Worm (Caenorhabditis elegans): ENCODE results near the gene ccm-2.

The ccm-2 gene

DNA sequence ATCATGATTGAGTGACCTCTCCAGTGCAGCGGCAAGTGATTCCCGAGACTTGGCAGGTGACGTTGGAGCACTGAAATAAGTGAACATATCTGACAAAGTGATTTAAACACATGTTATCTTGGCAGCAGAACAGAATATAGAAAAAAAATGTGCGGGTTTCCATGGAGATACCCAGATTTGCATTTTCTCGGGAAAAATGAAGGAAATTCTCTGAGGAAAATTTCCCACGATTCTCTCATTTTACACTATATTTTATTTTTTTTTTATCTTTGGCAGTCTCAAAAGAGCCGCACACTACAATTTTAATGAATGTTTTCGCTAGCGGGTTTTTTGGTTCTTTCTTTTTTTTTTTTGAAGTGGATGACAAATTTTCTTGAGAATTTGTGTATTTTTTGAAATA is 20.6 kb upstream of the ccm-2 start:
- TF ChIP-seq elt-2 (tag; optimal IDR thresholded peaks at IDR 0.05) (no peak), nhr-232 (tag; optimal IDR thresholded peaks at IDR 0.05) (no peak), hlh-13 (GFP tag; optimal IDR thresholded peaks at IDR 0.05) (no peak), ceh-45 (GFP tag; IDR thresholded peaks at IDR 0.05) (no peak), zip-5 (tag; optimal IDR thresholded peaks at IDR 0.05) (no peak), ceh-24 (tag; optimal IDR thresholded peaks at IDR 0.05) (no peak), K09A11.1 (tag; optimal IDR thresholded peaks at IDR 0.05; ENCODE audit: insufficient read depth) (no peak), unc-86 (tag; optimal IDR thresholded peaks at IDR 0.05) (no peak), ceh-2 (tag; optimal IDR thresholded peaks at IDR 0.05) (no peak)

DNA sequence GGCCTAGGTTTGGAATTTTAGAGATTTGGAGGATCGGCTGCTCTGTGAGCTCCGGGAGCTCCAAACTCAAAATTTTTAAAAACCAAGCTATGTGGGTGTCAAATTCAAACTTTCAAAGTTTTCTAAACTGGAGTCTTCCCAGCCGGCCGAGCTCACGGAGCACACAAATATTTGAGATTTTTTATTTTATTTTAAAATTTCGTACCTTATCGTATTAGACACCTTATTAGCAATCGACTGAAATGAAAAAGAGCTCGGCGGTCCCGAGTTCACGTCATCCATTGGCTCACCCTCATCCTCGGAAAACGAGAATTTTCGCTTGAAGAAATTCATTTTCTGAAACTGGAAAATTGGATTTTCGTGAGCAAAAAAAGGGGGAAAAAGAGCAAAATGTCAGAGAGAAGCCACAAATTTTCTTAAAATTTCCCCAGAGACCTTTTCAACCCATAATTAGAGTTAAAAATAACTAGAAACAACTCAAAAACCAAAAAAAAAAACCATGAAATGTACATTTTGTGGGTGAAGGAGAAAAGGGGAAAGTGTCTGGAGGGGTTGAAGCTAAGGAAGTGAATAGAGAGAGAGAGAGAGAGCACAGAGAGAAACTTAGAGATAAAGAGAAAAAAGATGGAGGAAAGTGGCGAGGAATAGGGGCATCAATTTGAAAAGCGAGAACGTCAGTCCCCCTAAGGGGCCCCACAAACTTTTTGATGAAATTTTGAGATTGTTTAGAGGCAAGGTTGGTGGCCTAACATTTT is 19.5 kb upstream of the ccm-2 start, which contains the start of gene snn-1:
snn-1 (minus strand) TSS at position 355 of the 755 bp plus-strand sequence.
- TF ChIP-seq unc-42 (tag; optimal IDR thresholded peaks at IDR 0.05): peak; percentile 32
- no peak for TF ChIP-seq K09A11.1 (tag; optimal IDR thresholded peaks at IDR 0.05; ENCODE audit: insufficient read depth)
- no peak for TF ChIP-seq fkh-10 (GFP tag; optimal IDR thresholded peaks at IDR 0.05)
- peak; percentile 17 for TF ChIP-seq tbx-2 (tag; optimal IDR thresholded peaks at IDR 0.05)
- TF ChIP-seq ama-1 (optimal IDR thresholded peaks at IDR 0.05): no peak

DNA sequence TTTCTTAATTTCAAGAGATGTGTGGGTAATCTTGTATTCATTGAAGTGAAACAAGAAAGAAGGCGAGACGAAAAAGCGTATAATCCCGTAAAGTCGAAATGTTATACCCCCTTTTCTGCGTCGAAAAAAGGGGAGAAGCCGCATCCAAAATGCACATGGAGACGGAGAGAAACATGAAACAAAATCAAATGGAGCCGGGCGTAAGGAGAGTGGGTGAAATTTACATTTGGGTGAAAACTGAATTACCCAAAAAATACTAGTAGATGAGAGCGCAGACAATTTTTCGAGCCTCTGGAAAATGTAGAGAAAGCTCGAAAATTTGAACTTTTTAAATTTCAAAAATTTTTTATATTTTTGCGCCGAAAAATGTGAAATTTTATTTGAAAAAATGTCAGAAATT is 18.2 kb upstream of the ccm-2 start:
- TF ChIP-seq C38D4.7 (GFP tag; optimal IDR thresholded peaks at IDR 0.05) (no peak), unc-42 (tag; optimal IDR thresholded peaks at IDR 0.05) (peak; percentile 73), ceh-31 (tag; optimal IDR thresholded peaks at IDR 0.05) (peak; percentile 11), pros-1 (tag; optimal IDR thresholded peaks at IDR 0.05) (no peak), ceh-24 (tag; optimal IDR thresholded peaks at IDR 0.05) (no peak)

DNA sequence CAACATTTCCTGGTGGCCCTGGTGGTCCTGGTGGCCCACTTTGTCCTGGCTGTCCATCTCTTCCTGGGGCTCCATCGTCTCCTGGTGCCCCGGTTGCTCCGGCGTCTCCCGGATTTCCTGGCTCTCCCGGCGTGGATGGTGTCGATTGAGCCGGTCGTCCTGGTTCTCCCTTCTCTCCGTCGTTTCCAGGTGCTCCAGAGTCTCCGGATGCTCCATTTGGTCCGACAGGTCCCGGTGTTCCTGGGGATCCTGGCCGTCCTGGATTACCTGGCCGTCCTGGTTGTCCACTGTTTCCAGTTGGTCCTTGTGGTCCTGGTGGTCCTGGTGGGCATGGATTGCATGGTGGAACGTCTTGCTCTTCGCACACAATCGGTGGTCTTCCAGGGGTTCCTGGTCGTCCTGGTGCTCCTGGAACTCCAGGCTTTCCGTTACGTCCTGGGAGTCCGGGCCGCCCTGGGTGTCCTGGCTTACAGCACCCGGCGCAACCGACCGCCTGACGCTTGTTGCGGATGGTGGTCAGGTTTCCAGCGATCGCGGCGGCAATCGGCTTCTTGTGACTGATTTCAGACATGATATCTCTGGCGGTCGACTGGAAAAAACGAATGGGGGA is 15.9 kb upstream of the ccm-2 start:
- TF ChIP-seq dve-1 (tag; optimal IDR thresholded peaks at IDR 0.05): no peak

DNA sequence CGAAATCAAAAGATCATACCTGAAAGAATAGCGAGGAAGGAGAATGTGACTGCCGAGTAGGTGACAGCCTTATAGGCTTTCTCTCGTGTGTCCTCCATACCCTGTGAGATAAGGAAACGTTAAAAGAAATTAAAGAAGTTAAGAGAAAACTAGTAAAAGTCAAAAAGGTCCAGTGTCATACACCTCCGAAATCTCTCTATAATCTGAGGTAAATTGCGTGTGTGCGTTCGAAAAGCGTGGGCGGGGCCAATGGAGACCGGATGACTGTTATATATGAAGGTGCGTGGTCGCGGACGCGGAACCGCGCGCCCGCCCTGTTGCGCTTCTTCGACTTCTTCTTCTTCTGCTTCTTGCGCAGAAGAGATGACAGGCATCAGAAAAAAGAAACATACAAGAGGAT is 14.3 kb upstream of the ccm-2 start, which contains the start of gene col-109:
col-109 (minus strand) TSS at position 101 of the 400 bp plus-strand sequence.
- TF ChIP-seq ztf-16 (tag; optimal IDR thresholded peaks at IDR 0.05) (no peak), madf-2 (tag; optimal IDR thresholded peaks at IDR 0.05) (no peak), nhr-232 (tag; optimal IDR thresholded peaks at IDR 0.05) (no peak), unc-3 (GFP tag; conservative IDR thresholded peaks at IDR 0.05) (no peak), unc-3 (tag; optimal IDR thresholded peaks at IDR 0.05) (no peak), ceh-18 (tag; optimal IDR thresholded peaks at IDR 0.05) (no peak), ceh-31 (tag; optimal IDR thresholded peaks at IDR 0.05) (no peak), elt-2 (tag; optimal IDR thresholded peaks at IDR 0.05) (no peak), pag-3 (tag; optimal IDR thresholded peaks at IDR 0.05; ENCODE audit: borderline replicate concordance) (no peak), sox-2 (GFP tag; IDR thresholded peaks at IDR 0.05) (no peak), pax-1 (tag; optimal IDR thresholded peaks at IDR 0.05) (no peak), hlh-13 (GFP tag; optimal IDR thresholded peaks at IDR 0.05) (no peak), npax-4 (tag; optimal IDR thresholded peaks at IDR 0.05) (no peak), ref-2 (tag; optimal IDR thresholded peaks at IDR 0.05) (no peak), rnt-1 (tag; optimal IDR thresholded peaks at IDR 0.05) (no peak), mec-3 (tag; optimal IDR thresholded peaks at IDR 0.05; ENCODE audit: borderline replicate concordance) (no peak), K02D7.2 (tag; optimal IDR thresholded peaks at IDR 0.05) (no peak)

DNA sequence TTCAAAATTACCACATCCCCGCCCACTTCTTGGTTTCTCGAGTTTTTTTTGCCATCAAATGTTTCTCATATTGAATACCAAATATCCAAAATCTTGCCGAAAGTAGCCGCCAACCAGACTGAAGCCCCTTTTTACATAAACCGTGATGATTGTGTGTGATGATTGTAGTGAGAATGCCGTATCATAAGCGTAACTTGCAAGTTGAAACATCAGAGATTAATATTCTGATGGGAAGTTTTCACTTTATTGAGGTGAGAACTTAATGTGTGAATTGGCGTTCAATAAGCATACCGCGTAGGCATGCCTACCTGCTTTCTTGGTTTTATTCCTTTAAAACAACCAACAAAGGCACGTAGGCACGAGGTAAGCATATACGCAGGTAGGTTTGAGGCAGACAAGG is 12.9 kb upstream of the ccm-2 start, which contains the start of gene Y38C1BA.4:
Y38C1BA.4 (plus strand) TSS at position 301 of the 400 bp plus-strand sequence.
- TF ChIP-seq hlh-8 (tag; optimal IDR thresholded peaks at IDR 0.05): no peak
- no peak for TF ChIP-seq unc-55 (GFP tag; optimal IDR thresholded peaks at IDR 0.05)
- no peak for TF ChIP-seq elt-4 (tag; optimal IDR thresholded peaks at IDR 0.05)
- no peak for TF ChIP-seq odd-2 (tag; optimal IDR thresholded peaks at IDR 0.05)
- TF ChIP-seq ets-4 (tag; optimal IDR thresholded peaks at IDR 0.05): no peak
- no peak for TF ChIP-seq pax-1 (tag; optimal IDR thresholded peaks at IDR 0.05)
- no peak for TF ChIP-seq T23F11.4 (GFP tag; optimal IDR thresholded peaks at IDR 0.05)
- TF ChIP-seq gmeb-2 (tag; optimal IDR thresholded peaks at IDR 0.05): no peak
- no peak for TF ChIP-seq pha-2 (tag; optimal IDR thresholded peaks at IDR 0.05)
- no peak for TF ChIP-seq ceh-9 (tag; optimal IDR thresholded peaks at IDR 0.05)
- TF ChIP-seq ztf-16 (tag; optimal IDR thresholded peaks at IDR 0.05): no peak
- TF ChIP-seq hlh-15 (tag; optimal IDR thresholded peaks at IDR 0.05): no peak
- no peak for TF ChIP-seq pqm-1 (tag; optimal IDR thresholded peaks at IDR 0.05)
- no peak for TF ChIP-seq unc-42 (tag; optimal IDR thresholded peaks at IDR 0.05)
- no peak for TF ChIP-seq pha-4 (tag; optimal IDR thresholded peaks at IDR 0.05)
- no peak for TF ChIP-seq che-1 (tag; optimal IDR thresholded peaks at IDR 0.05)
- no peak for TF ChIP-seq K02D7.2 (tag; optimal IDR thresholded peaks at IDR 0.05)

Measured in whole organism, late embryonic.